Fruit fly (Drosophila melanogaster) whole organism, adult: ENCODE data around the gene CG13043.

Experiments used
- CG11617 ChIP-seq: fragments of 200-800 bp; sonication (Bioruptor generic); optimal IDR thresholded peaks from 2 replicates; lab custom pipeline; 2017; ENCODE audit warnings: mild to moderate bottlenecking, missing biosample characterization, missing genetic modification reagents, missing genetic modification characterization
- CG12768 ChIP-seq: fragments of 200-800 bp; sonication (Bioruptor generic); optimal IDR thresholded peaks from 2 replicates; lab custom pipeline; 2017; ENCODE audit warnings: missing biosample characterization, missing genetic modification characterization, mild to moderate bottlenecking, moderate library complexity, missing genetic modification reagents
- CG14711 ChIP-seq: fragments of 200-800 bp; sonication (Bioruptor generic); optimal IDR thresholded peaks from 2 replicates; lab custom pipeline; 2018; ENCODE audit warnings: missing biosample characterization, mild to moderate bottlenecking, missing genetic modification characterization, moderate library complexity
- CG1620 ChIP-seq: fragments of 200-800 bp; sonication (Bioruptor generic); optimal IDR thresholded peaks from 2 replicates; lab custom pipeline; 2016; ENCODE audit warnings: missing biosample characterization, missing genetic modification characterization
- CG33017 ChIP-seq: fragments of 200-800 bp; sonication (Bioruptor generic); optimal IDR thresholded peaks from 2 replicates; lab custom pipeline; 2018; ENCODE audit warnings: missing biosample characterization, mild to moderate bottlenecking, missing genetic modification characterization, moderate library complexity
- CG5204 ChIP-seq: fragments of 200-800 bp; sonication (Bioruptor generic); optimal IDR thresholded peaks from 2 replicates; lab custom pipeline; 2016; ENCODE audit warnings: missing biosample characterization, missing genetic modification characterization
- CG7045 ChIP-seq: fragments of 200-800 bp; sonication (Bioruptor generic); optimal IDR thresholded peaks from 2 replicates; lab custom pipeline; 2017; ENCODE audit warnings: missing biosample characterization, mild to moderate bottlenecking, missing genetic modification characterization
- CG7101 ChIP-seq: fragments of 200-800 bp; sonication (Bioruptor generic); optimal IDR thresholded peaks from 2 replicates; lab custom pipeline; 2018; ENCODE audit warnings: missing biosample characterization, mild to moderate bottlenecking, missing genetic modification characterization, moderate library complexity
- Clk ChIP-seq: fragments of 200-800 bp; sonication (Bioruptor generic); optimal IDR thresholded peaks from 2 replicates; lab custom pipeline; 2017; ENCODE audit warnings: missing biosample characterization, missing genetic modification characterization
- Crg-1 ChIP-seq: fragments of 200-800 bp; sonication (Bioruptor generic); optimal IDR thresholded peaks from 2 replicates; lab custom pipeline; 2016; ENCODE audit warnings: missing biosample characterization, missing genetic modification characterization
- Hr96 ChIP-seq: fragments of 200-800 bp; sonication (Bioruptor generic); optimal IDR thresholded peaks from 2 replicates; lab custom pipeline; 2016; ENCODE audit warnings: missing biosample characterization, missing genetic modification characterization
- Mnt ChIP-seq: fragments of 200-800 bp; sonication (Bioruptor generic); optimal IDR thresholded peaks from 2 replicates; lab custom pipeline; 2016; ENCODE audit warnings: missing biosample characterization, mild to moderate bottlenecking, missing genetic modification characterization
- bab1 ChIP-seq: fragments of 200-800 bp; sonication (Bioruptor generic); optimal IDR thresholded peaks from 3 replicates; lab custom pipeline; 2019; ENCODE audit warnings: missing biosample characterization, mild to moderate bottlenecking, missing genetic modification characterization, moderate library complexity
- cic ChIP-seq: fragments of 200-800 bp; sonication (Bioruptor generic); optimal IDR thresholded peaks from 2 replicates; lab custom pipeline; 2017; ENCODE audit warnings: missing biosample characterization, mild to moderate bottlenecking, missing genetic modification characterization, moderate library complexity
- cnc ChIP-seq, 2 experiments: fragments of >200 bp; optimal IDR thresholded peaks; 2 replicates each; lab custom pipeline; 2017
- kay ChIP-seq: fragments of 200-800 bp; sonication (Bioruptor generic); peaks from one replicate; lab custom pipeline; 2016; ENCODE audit warnings: missing biosample characterization, missing genetic modification characterization, borderline replicate concordance
- ovo ChIP-seq: fragments of 200-800 bp; sonication (Bioruptor generic); optimal IDR thresholded peaks from 2 replicates; lab custom pipeline; 2016; ENCODE audit warnings: missing biosample characterization, missing genetic modification characterization
- pad ChIP-seq: fragments of 200-800 bp; sonication (Bioruptor generic); optimal IDR thresholded peaks from 3 replicates; lab custom pipeline; 2017; ENCODE audit warnings: missing biosample characterization, missing genetic modification characterization, mild to moderate bottlenecking, moderate library complexity, missing genetic modification reagents
- tj ChIP-seq: fragments of 200-800 bp; sonication (Bioruptor generic); optimal IDR thresholded peaks from 3 replicates; lab custom pipeline; 2017; ENCODE audit warnings: missing biosample characterization, mild to moderate bottlenecking, missing genetic modification characterization, moderate library complexity
- toe ChIP-seq: fragments of 200-800 bp; sonication (Bioruptor generic); optimal IDR thresholded peaks from 2 replicates; lab custom pipeline; 2016; ENCODE audit warnings: missing biosample characterization, missing genetic modification characterization

CG13043 gene

DNA sequence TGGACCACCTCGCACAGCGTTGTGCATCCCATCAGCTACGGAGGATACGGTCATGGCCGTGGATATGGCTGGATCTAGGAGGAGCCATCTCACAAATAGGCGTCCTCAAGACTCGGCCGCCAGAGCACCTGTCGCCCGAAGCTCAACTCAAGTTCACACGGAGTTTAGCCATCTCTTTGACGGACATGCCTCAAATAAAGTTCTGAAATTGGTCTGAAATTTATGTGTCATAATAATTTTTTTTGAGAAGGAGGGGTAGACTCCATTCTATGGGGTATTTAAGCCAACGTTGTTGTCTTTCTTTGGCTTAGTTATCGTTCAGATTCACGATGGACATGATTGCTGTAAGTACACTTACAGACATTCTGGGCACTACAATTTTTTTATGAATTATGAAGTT is 42.6 kb downstream of the CG13043 start, which contains the start of gene CG13070:
Gene CG13070 (plus strand): TSS at position 301 of the 400 bp plus-strand sequence.
- no peak for TF ChIP-seq Crg-1 (GFP tag; lab: Kevin White, UChicago)
- no peak for TF ChIP-seq CG11617 (GFP tag; lab: Kevin White, UChicago)
- no peak for TF ChIP-seq cic (GFP tag; lab: Kevin White, UChicago)
- TF ChIP-seq Mnt (GFP tag; lab: Kevin White, UChicago) = no peak
- TF ChIP-seq CG14711 (tag; lab: Kevin White, UChicago) = no peak
- TF ChIP-seq Clk (GFP tag; lab: Kevin White, UChicago) = no peak
- no peak for TF ChIP-seq kay (GFP tag; lab: Kevin White, UChicago)
- no peak for TF ChIP-seq CG7101 (tag; lab: Kevin White, UChicago)
- TF ChIP-seq pad (GFP tag; lab: Kevin White, UChicago) = no peak
- TF ChIP-seq toe (GFP tag; lab: Kevin White, UChicago) = no peak
- TF ChIP-seq ovo (GFP tag; lab: Kevin White, UChicago) = no peak
- TF ChIP-seq CG1620 (GFP tag; lab: Kevin White, UChicago) = no peak
- no peak for TF ChIP-seq cnc (optimal IDR thresholded peaks at IDR 0.05; lab: Kevin White, UChicago)
- TF ChIP-seq bab1 (GFP tag; lab: Kevin White, UChicago) = no peak
- TF ChIP-seq Hr96 (GFP tag; lab: Kevin White, UChicago) = no peak
- TF ChIP-seq CG7045 (GFP tag; lab: Kevin White, UChicago) = no peak
- no peak for TF ChIP-seq tj (GFP tag; lab: Kevin White, UChicago)

DNA sequence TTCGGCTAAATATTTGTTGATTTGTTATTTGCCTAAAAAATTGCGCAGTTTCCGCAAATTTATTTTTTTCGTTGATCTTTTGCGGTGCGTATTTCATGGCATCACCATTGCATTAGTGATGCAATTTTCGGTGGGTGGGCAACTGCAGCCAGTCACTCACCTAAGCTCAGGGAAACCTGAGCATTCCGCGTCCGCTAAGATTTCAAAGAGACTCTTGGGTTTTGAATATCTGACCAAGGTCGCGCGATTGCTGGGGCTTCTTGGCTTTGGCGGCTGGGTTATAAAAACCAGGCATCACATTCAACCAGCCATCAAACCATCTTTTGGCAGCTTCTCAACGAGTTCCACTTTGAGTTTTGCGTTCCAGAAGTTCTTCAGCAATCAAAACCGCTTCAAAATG is 43.2 kb downstream of the CG13043 start, which contains the start of gene CG13071:
Gene CG13071 (plus strand): TSS at position 301 of the 400 bp plus-strand sequence.
- TF ChIP-seq CG7101 (tag; lab: Kevin White, UChicago) = no peak
- TF ChIP-seq bab1 (GFP tag; lab: Kevin White, UChicago) = no peak
- TF ChIP-seq cnc (optimal IDR thresholded peaks at IDR 0.05; lab: Kevin White, UChicago) = no peak
- TF ChIP-seq pad (GFP tag; lab: Kevin White, UChicago) = no peak
- no peak for TF ChIP-seq kay (GFP tag; lab: Kevin White, UChicago)
- no peak for TF ChIP-seq CG14711 (tag; lab: Kevin White, UChicago)
- no peak for TF ChIP-seq Crg-1 (GFP tag; lab: Kevin White, UChicago)
- no peak for TF ChIP-seq CG12768 (GFP tag; lab: Kevin White, UChicago)
- no peak for TF ChIP-seq Clk (GFP tag; lab: Kevin White, UChicago)
- no peak for TF ChIP-seq CG33017 (tag; lab: Kevin White, UChicago)
- no peak for TF ChIP-seq tj (GFP tag; lab: Kevin White, UChicago)
- no peak for TF ChIP-seq Hr96 (GFP tag; lab: Kevin White, UChicago)
- TF ChIP-seq CG1620 (GFP tag; lab: Kevin White, UChicago) = no peak
- TF ChIP-seq cic (GFP tag; lab: Kevin White, UChicago) = no peak
- TF ChIP-seq CG7045 (GFP tag; lab: Kevin White, UChicago) = no peak
- TF ChIP-seq CG11617 (GFP tag; lab: Kevin White, UChicago) = no peak
- TF ChIP-seq ovo (GFP tag; lab: Kevin White, UChicago) = no peak
- no peak for TF ChIP-seq Mnt (GFP tag; lab: Kevin White, UChicago)
- no peak for TF ChIP-seq CG5204 (GFP tag; lab: Kevin White, UChicago)

DNA sequence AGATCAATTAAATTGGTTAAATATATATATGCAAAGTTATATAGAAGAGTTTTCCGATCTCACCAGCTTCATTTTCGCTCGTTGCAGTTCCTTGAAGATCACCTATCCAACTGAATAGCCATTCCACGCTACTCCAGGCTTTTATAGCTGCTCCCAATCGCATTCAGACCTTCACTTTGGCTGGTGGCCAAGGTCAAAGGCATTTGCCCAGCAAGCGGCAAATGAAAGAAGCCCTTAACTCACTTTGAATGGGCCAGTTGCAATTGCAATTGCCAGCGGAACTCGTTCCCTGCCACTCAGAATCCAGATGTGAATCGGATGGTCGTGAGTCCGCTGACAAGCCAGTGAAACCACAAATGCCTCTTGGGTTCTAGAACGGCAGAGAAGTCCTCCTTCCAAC is 44.2 kb downstream of the CG13043 start, which contains the start of gene CG34247:
Gene CG34247 (minus strand): TSS at position 101 of the 400 bp plus-strand sequence.
- TF ChIP-seq tj (GFP tag; lab: Kevin White, UChicago) (no peak), CG1620 (GFP tag; lab: Kevin White, UChicago) (no peak), toe (GFP tag; lab: Kevin White, UChicago) (no peak), pad (GFP tag; lab: Kevin White, UChicago) (no peak), Hr96 (GFP tag; lab: Kevin White, UChicago) (no peak), kay (GFP tag; lab: Kevin White, UChicago) (no peak), Clk (GFP tag; lab: Kevin White, UChicago) (no peak), CG33017 (tag; lab: Kevin White, UChicago) (no peak), CG12768 (GFP tag; lab: Kevin White, UChicago) (no peak), CG7101 (tag; lab: Kevin White, UChicago) (no peak), CG14711 (tag; lab: Kevin White, UChicago) (no peak)

DNA sequence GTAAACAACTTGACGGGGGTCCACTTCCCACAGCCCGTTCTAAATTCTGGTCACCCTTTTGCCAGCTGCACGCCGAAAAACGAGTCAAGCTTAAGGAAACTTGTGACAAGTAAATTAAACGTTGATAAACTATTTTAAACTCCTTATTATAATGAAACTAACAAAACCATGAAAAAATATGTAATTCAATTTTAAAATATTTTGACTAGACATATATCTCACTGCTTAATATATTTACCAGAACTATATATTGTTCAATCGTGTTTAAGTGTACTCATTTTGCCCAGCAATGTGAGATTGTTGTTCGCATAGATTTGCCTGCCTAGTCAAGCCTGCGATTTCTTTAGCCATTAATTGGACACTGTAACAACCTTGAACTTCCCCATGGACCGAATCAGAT is 46.1 kb downstream of the CG13043 start, which contains the start of gene CG13053:
Gene CG13053 (minus strand): TSS at position 171 of the 400 bp plus-strand sequence.
- no peak for TF ChIP-seq Crg-1 (GFP tag; lab: Kevin White, UChicago)
- TF ChIP-seq Mnt (GFP tag; lab: Kevin White, UChicago) = no peak
- no peak for TF ChIP-seq Hr96 (GFP tag; lab: Kevin White, UChicago)
- no peak for TF ChIP-seq CG33017 (tag; lab: Kevin White, UChicago)
- TF ChIP-seq toe (GFP tag; lab: Kevin White, UChicago) = no peak
- TF ChIP-seq CG14711 (tag; lab: Kevin White, UChicago) = no peak
- no peak for TF ChIP-seq CG5204 (GFP tag; lab: Kevin White, UChicago)
- no peak for TF ChIP-seq pad (GFP tag; lab: Kevin White, UChicago)
- TF ChIP-seq CG1620 (GFP tag; lab: Kevin White, UChicago) = no peak
- TF ChIP-seq ovo (GFP tag; lab: Kevin White, UChicago) = no peak
- TF ChIP-seq CG7045 (GFP tag; lab: Kevin White, UChicago) = no peak

DNA sequence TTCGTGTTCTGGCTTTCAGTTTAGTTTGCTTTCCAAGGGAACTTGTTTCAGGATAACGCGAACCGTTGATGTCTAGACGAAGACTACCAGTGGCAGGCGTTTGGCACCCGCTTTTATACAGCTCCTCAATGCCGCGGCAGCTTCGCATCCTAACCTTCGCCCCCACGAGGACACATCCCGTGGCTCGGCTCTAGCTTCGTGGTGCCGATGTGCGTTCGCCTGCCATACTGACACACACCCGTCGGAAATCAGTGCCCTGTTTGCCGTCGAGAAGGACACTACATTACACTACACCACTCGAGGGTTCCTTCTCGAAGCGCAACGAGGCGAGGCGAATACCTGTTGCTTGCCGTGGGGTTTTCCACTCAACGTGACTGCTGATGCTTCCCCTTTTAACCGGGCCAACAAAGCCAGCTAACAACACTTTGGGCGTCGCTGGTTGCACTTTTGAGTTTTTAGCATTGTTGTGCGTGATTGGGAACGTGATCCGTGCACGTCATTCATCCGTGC is 48.5 kb downstream of the CG13043 start, which contains the start of gene CG13054:
Gene CG13054 (minus strand): TSS at position 74 of the 510 bp plus-strand sequence.
- no peak for TF ChIP-seq CG33017 (tag; lab: Kevin White, UChicago)
